Fruit fly (Drosophila melanogaster): ENCODE measurements around the gene Nufip.

DNA sequence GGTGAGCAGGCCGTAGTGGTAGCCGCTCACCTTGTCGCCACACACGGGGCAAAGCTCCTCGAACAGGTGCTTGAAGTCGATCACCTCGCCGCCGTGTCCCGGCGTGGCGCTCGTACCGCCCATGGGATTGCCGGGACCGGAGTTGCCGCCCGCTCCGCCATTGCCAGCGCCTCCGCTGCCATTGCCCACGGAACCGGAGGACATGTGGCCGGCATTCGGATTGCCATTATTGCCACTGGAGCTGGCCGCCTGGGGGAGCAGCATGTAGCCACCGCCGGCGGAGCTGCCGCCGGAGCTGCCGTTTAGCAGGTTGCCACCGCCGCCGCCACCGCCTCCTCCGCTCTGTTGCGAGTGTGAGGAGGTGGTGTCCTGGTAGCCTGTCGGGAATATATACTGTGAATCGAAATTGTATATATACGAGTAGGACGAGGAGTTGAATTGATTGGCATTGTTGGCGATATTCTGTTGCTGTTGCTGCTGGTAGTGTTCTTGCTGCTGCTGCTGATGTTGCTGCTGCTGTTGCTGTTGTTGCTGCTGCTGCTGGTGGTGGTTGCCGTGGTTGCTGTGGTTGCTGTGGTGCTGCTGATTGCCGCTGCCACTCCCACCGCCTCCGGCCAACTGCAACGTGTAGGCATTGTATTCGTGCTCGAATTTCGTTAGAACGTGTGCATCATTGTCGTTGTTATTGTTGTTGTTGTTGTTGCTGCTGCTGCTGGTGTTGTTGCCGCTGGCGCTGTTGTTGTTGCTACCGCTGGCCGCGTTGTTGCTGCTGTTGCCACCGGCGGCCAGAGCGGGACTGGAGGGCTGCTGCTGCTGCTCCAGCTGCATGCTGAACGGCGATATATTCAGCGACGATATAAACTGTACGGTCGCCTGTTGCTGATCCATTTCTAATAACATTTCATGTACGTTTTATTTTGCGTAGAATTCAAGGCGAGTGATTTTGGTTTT is 15.6 kb upstream of the Nufip start:
- no peak for TF ChIP-seq sim (GFP tag; IDR thresholded peaks at IDR 0.05)
- no peak for TF ChIP-seq rib (GFP tag; IDR thresholded peaks at IDR 0.05)
- no peak for TF ChIP-seq CG43689 (GFP tag; IDR thresholded peaks at IDR 0.05)
- no peak for TF ChIP-seq Abd-B (GFP tag; optimal IDR thresholded peaks at IDR 0.05)
- TF ChIP-seq Rfx (GFP tag; IDR thresholded peaks at IDR 0.05): no peak
- no peak for TF ChIP-seq onecut (GFP tag; IDR thresholded peaks at IDR 0.05)
- no peak for TF ChIP-seq CG12744 (GFP tag; optimal IDR thresholded peaks at IDR 0.05)
- no peak for TF ChIP-seq CG12236 (GFP tag; optimal IDR thresholded peaks at IDR 0.05)
- no peak for TF ChIP-seq CG6791 (GFP tag; IDR thresholded peaks at IDR 0.05; ENCODE audit: partially characterized antibody)

Measured in whole organism, embryonic.